Worm (Caenorhabditis elegans): ENCODE data around the gene Y110A2AL.2.

Gene Y110A2AL.2

ce11 chrII:2888957-2889630 is 21.3 kb downstream of the Y110A2AL.2 start, which contains the start of gene pinn-1 (continued):
- peak in 1 of 2 experiments; percentile 36 for TF ChIP-seq daf-16 (GFP tag; optimal IDR thresholded peaks at IDR 0.05)
- TF ChIP-seq daf-16 (tag; optimal IDR thresholded peaks at IDR 0.05) = no peak
- TF ChIP-seq zfp-3 (GFP tag; conservative IDR thresholded peaks at IDR 0.05) = peak; percentile 78; the same call in 1 of the 2 replicates
- TF ChIP-seq ceh-28 (tag; optimal IDR thresholded peaks at IDR 0.05) = peak; percentile 46
- TF ChIP-seq T20F7.1 (GFP tag; optimal IDR thresholded peaks at IDR 0.05) = no peak
- no peak for TF ChIP-seq zag-1 (tag; optimal IDR thresholded peaks at IDR 0.05)
- TF ChIP-seq php-3 (GFP tag; IDR thresholded peaks at IDR 0.05) = peak; percentile 79
- TF ChIP-seq T26A8.4 (GFP tag; IDR thresholded peaks at IDR 0.05) = peak; percentile 79
- peak; percentile 67 to 85; a peak in 2 of 4 replicates for TF ChIP-seq madf-5 (GFP tag; IDR thresholded peaks at IDR 0.05)
- no peak for TF ChIP-seq zip-11 (GFP tag; IDR thresholded peaks at IDR 0.05)
- peak; percentile 48; the same call in 1 of the 2 replicates for TF ChIP-seq lin-1 (GFP tag; IDR thresholded peaks at IDR 0.05)
- TF ChIP-seq daf-8 (GFP tag; IDR thresholded peaks at IDR 0.05) = no peak
- TF ChIP-seq unc-130 (GFP tag; optimal IDR thresholded peaks at IDR 0.05) = peak; percentile 92
- TF ChIP-seq unc-62 (GFP tag; optimal IDR thresholded peaks at IDR 0.05 in 1 of 2) = no peak
- TF ChIP-seq unc-62 (tag; optimal IDR thresholded peaks at IDR 0.05) = no peak
- peak; percentile 90 for TF ChIP-seq sdz-12 (GFP tag; optimal IDR thresholded peaks at IDR 0.05)
- peak; percentile 75 for TF ChIP-seq pha-4 (GFP tag; IDR thresholded peaks at IDR 0.05)
- TF ChIP-seq pha-4 (tag; optimal IDR thresholded peaks at IDR 0.05) = peak; percentile 43
- peak; percentile 94 for TF ChIP-seq aha-1 (tag)
- peak; percentile 31 for TF ChIP-seq F10B5.3 (tag; optimal IDR thresholded peaks at IDR 0.05)
- TF ChIP-seq nhr-25 (tag; optimal IDR thresholded peaks at IDR 0.05; ENCODE audit: borderline replicate concordance, insufficient read depth) = peak; percentile 59
- TF ChIP-seq gei-8 (GFP tag; optimal IDR thresholded peaks at IDR 0.05) = no peak
- TF ChIP-seq tag-97 (GFP tag; IDR thresholded peaks at IDR 0.05) = peak; percentile 87; the same call in 1 of the 2 replicates
- TF ChIP-seq vab-7 (GFP tag; IDR thresholded peaks at IDR 0.05) = peak; percentile 74
- peak; percentile 78 for TF ChIP-seq dve-1 (tag; optimal IDR thresholded peaks at IDR 0.05; ENCODE audit: insufficient read depth)
- TF ChIP-seq lin-38 (GFP tag; IDR thresholded peaks at IDR 0.05) = peak; percentile 99
- peak; percentile 74 for TF ChIP-seq mdt-29 (GFP tag; IDR thresholded peaks at IDR 0.05)
- peak; percentile 77 for TF ChIP-seq ztf-7 (tag; optimal IDR thresholded peaks at IDR 0.05)
- TF ChIP-seq madf-9 (GFP tag; conservative IDR thresholded peaks at IDR 0.05) = peak; percentile 88
- TF ChIP-seq spr-3 (GFP tag; optimal IDR thresholded peaks at IDR 0.05) = no peak
- TF ChIP-seq egl-27 (tag; optimal IDR thresholded peaks at IDR 0.05) = no peak
- TF ChIP-seq hlh-11 (tag; optimal IDR thresholded peaks at IDR 0.05) = peak; percentile 78
- no peak for TF ChIP-seq aly-2 (tag; optimal IDR thresholded peaks at IDR 0.05)
- no peak for TF ChIP-seq lir-3 (tag; optimal IDR thresholded peaks at IDR 0.05)
- no peak for TF ChIP-seq daf-12 (tag; optimal IDR thresholded peaks at IDR 0.05)
- no peak for TF ChIP-seq mdl-1 (tag; optimal IDR thresholded peaks at IDR 0.05)
- TF ChIP-seq egl-43 (GFP tag; IDR thresholded peaks at IDR 0.05) = 0 out of 2 replicates have a peak, but pooled peaks have one; percentile 19
- no peak for TF ChIP-seq ceh-62 (tag; optimal IDR thresholded peaks at IDR 0.05)
- TF ChIP-seq mxl-2 (GFP tag; conservative IDR thresholded peaks at IDR 0.05) = 0 out of 2 replicates have a peak, but pooled peaks have one; percentile 16
- peak; percentile 97 for TF ChIP-seq dmd-9 (GFP tag; IDR thresholded peaks at IDR 0.05)
- peak in 1 of 2 experiments; percentile 94 for TF ChIP-seq hif-1 (tag; optimal IDR thresholded peaks at IDR 0.05)
- 0 out of 2 replicates have a peak, but pooled peaks have one; percentile 24 for TF ChIP-seq Y75B8A.6 (GFP tag; IDR thresholded peaks at IDR 0.05)
- peak; percentile 80 for TF ChIP-seq mep-1 (tag; optimal IDR thresholded peaks at IDR 0.05)
- TF ChIP-seq F49E8.2 (tag; optimal IDR thresholded peaks at IDR 0.05; ENCODE audit: borderline replicate concordance) = peak; percentile 57
- no peak for TF ChIP-seq lim-7 (GFP tag; IDR thresholded peaks at IDR 0.05)
- TF ChIP-seq daf-19 (GFP tag; conservative IDR thresholded peaks at IDR 0.05) = no peak
- no peak for TF ChIP-seq Y5F2A.4 (GFP tag; optimal IDR thresholded peaks at IDR 0.05)
- TF ChIP-seq zip-2 (tag; optimal IDR thresholded peaks at IDR 0.05) = no peak
- TF ChIP-seq ces-1 (GFP tag; optimal IDR thresholded peaks at IDR 0.05) = no peak
- TF ChIP-seq ceh-82 (tag; optimal IDR thresholded peaks at IDR 0.05) = no peak

All from whole organism, L4 larva.